Worm (Caenorhabditis elegans): Measurements from ENCODE around the gene K12B6.4.

Gene K12B6.4

DNA sequence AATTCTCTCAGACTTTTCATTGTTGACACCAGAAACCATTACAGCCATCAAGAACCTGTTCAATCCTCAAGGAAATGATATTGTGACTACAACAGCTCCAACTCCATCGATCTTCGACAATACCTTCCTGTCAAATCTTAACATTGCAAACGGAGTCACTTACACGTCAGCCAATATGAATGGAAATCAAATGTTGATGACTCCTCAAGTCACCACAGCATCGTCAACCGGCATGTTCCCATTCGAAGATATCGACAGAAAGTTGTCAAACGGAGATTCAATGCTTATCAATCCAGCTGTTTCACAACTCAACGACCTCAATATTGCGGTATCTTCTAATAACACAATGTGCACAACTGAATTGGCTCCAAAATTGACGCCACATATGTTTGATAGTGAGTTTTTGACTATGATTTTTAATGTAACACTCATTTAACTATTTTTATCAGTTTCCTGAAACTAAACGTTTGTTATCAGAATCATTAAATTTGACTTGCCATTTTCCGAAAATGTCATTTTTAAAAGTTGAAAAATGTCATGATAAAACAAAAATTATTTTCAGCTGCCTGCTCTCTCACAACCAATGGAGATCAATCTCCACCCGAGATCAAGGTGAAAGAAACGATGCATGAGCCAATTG lies 30.0 kb downstream of the K12B6.4 start:
- no peak for TF ChIP-seq nhr-42 (GFP tag; IDR thresholded peaks at IDR 0.05)
- no peak for TF ChIP-seq lim-7 (GFP tag; IDR thresholded peaks at IDR 0.05)
- no peak for TF ChIP-seq spr-1 (tag; optimal IDR thresholded peaks at IDR 0.05)
- no peak for TF ChIP-seq ces-1 (GFP tag; optimal IDR thresholded peaks at IDR 0.05)
- TF ChIP-seq duxl-1 (tag; optimal IDR thresholded peaks at IDR 0.05; ENCODE audit: poor library complexity) = no peak
- no peak for TF ChIP-seq nhr-6 (tag; optimal IDR thresholded peaks at IDR 0.05)
- TF ChIP-seq T20F7.1 (GFP tag; optimal IDR thresholded peaks at IDR 0.05) = no peak
- no peak for TF ChIP-seq Y75B8A.6 (GFP tag; IDR thresholded peaks at IDR 0.05)
- TF ChIP-seq skn-1 (tag; optimal IDR thresholded peaks at IDR 0.05) = no peak
- TF ChIP-seq lsy-2 (tag; optimal IDR thresholded peaks at IDR 0.05) = no peak
- no peak for TF ChIP-seq ztf-7 (tag; optimal IDR thresholded peaks at IDR 0.05)
- no peak for TF ChIP-seq cey-2 (tag; optimal IDR thresholded peaks at IDR 0.05; ENCODE audit: borderline replicate concordance, insufficient read depth)
- TF ChIP-seq saeg-2 (GFP tag; IDR thresholded peaks at IDR 0.05) = no peak
- TF ChIP-seq fkh-10 (GFP tag; optimal IDR thresholded peaks at IDR 0.05) = no peak
- no peak for TF ChIP-seq lin-15B (tag; optimal IDR thresholded peaks at IDR 0.05)
- TF ChIP-seq dmd-6 (GFP tag; IDR thresholded peaks at IDR 0.05) = peak; percentile 85
- no peak for TF ChIP-seq R02D3.7 (tag; optimal IDR thresholded peaks at IDR 0.05)
- no peak for TF ChIP-seq snpc-4 (tag; optimal IDR thresholded peaks at IDR 0.05)
- no peak for TF ChIP-seq hif-1 (tag; optimal IDR thresholded peaks at IDR 0.05)
- TF ChIP-seq dve-1 (tag; optimal IDR thresholded peaks at IDR 0.05; ENCODE audit: insufficient read depth) = peak; percentile 69
- TF ChIP-seq nhr-10 (tag; optimal IDR thresholded peaks at IDR 0.05) = no peak
- no peak for TF ChIP-seq egl-27 (tag; optimal IDR thresholded peaks at IDR 0.05)
- peak; percentile 75 for TF ChIP-seq nhr-28 (tag; optimal IDR thresholded peaks at IDR 0.05)
- no peak for TF ChIP-seq ztf-11 (tag; optimal IDR thresholded peaks at IDR 0.05)
- TF ChIP-seq lin-29 (GFP tag; IDR thresholded peaks at IDR 0.05) = no peak
- TF ChIP-seq ZK337.2 (GFP tag; IDR thresholded peaks at IDR 0.05) = no peak
- no peak for TF ChIP-seq ama-1 (optimal IDR thresholded peaks at IDR 0.05)
- no peak for TF ChIP-seq F44E2.7 (GFP tag; IDR thresholded peaks at IDR 0.05)
- TF ChIP-seq unc-130 (GFP tag; optimal IDR thresholded peaks at IDR 0.05) = no peak
- TF ChIP-seq zip-11 (GFP tag; IDR thresholded peaks at IDR 0.05) = no peak
- TF ChIP-seq ceh-82 (tag; optimal IDR thresholded peaks at IDR 0.05) = no peak
- no peak for TF ChIP-seq vab-7 (GFP tag; IDR thresholded peaks at IDR 0.05)
- TF ChIP-seq F49E8.2 (tag; optimal IDR thresholded peaks at IDR 0.05; ENCODE audit: borderline replicate concordance) = no peak
- no peak for TF ChIP-seq madf-9 (GFP tag; conservative IDR thresholded peaks at IDR 0.05)
- no peak for TF ChIP-seq lin-38 (GFP tag; IDR thresholded peaks at IDR 0.05)
- TF ChIP-seq php-3 (GFP tag; IDR thresholded peaks at IDR 0.05) = peak; percentile 57; the same call in 1 of the 2 replicates
- TF ChIP-seq lin-1 (GFP tag; IDR thresholded peaks at IDR 0.05) = no peak
- no peak for TF ChIP-seq lir-3 (tag; optimal IDR thresholded peaks at IDR 0.05)
- no peak for TF ChIP-seq mxl-2 (GFP tag; conservative IDR thresholded peaks at IDR 0.05)
- no peak for TF ChIP-seq mdl-1 (tag; optimal IDR thresholded peaks at IDR 0.05)
- no peak for TF ChIP-seq ZK546.5 (tag; optimal IDR thresholded peaks at IDR 0.05)
- TF ChIP-seq rbr-2 (tag; optimal IDR thresholded peaks at IDR 0.05) = no peak
- TF ChIP-seq daf-8 (GFP tag; IDR thresholded peaks at IDR 0.05) = no peak
- TF ChIP-seq fos-1 (tag; optimal IDR thresholded peaks at IDR 0.05) = no peak
- no peak for TF ChIP-seq nhr-76 (tag; optimal IDR thresholded peaks at IDR 0.05)
- no peak for TF ChIP-seq set-16 (GFP tag; IDR thresholded peaks at IDR 0.05)
- TF ChIP-seq nhr-11 (tag; optimal IDR thresholded peaks at IDR 0.05) = no peak
- TF ChIP-seq mdt-29 (GFP tag; IDR thresholded peaks at IDR 0.05) = no peak
- TF ChIP-seq hlh-11 (tag; optimal IDR thresholded peaks at IDR 0.05) = peak; percentile 37
- TF ChIP-seq ceh-28 (tag; optimal IDR thresholded peaks at IDR 0.05) = no peak
- no peak for TF ChIP-seq ceh-44 (GFP tag; IDR thresholded peaks at IDR 0.05)
- TF ChIP-seq nhr-102 (tag; optimal IDR thresholded peaks at IDR 0.05) = no peak
